Fruit fly (Drosophila melanogaster): ENCODE results near the gene Tmtc1.

The Tmtc1 gene

DNA sequence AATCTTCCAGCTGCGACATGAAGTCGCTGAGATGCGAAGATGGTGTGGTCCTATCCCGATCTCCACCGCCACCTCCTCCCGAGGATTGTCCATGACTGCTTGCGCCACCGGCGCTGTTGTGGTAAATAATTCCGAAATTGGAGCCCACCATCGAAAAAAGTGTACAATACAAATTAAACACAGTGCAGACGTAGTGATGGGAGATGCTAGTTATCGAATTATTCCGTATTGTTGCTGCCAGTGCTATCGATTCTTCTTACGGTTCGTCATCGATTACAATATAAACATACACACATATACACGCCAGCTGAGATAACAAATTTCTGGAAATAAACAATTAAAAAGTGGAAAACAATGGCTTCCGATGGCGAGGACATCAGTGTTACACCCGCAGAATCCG, 90.1 kb downstream of the Tmtc1 start, which contains the start of the genes Taf10b and Taf10:
TSS of gene Taf10b (minus strand) at position 219 of the 400 bp plus-strand sequence.
TSS of gene Taf10 (plus strand) at position 264 of the 400 bp plus-strand sequence.
- no peak for TF ChIP-seq NK7.1 (GFP tag; optimal IDR thresholded peaks at IDR 0.05)
- TF ChIP-seq al (GFP tag; IDR thresholded peaks at IDR 0.05), result no peak
- TF ChIP-seq Meics (GFP tag; optimal IDR thresholded peaks at IDR 0.05), result no peak
- TF ChIP-seq CG7786 (GFP tag; optimal IDR thresholded peaks at IDR 0.05), result no peak
- TF ChIP-seq Jarid2 (GFP tag; optimal IDR thresholded peaks at IDR 0.05), result no peak
- no peak for TF ChIP-seq btn (GFP tag; optimal IDR thresholded peaks at IDR 0.05)
- TF ChIP-seq CG1647 (GFP tag; optimal IDR thresholded peaks at IDR 0.05), result no peak
- no peak for TF ChIP-seq dm (GFP tag; optimal IDR thresholded peaks at IDR 0.05)
- peak in 1 of 2 experiments; percentile 0 for TF ChIP-seq Hr51 (GFP tag; optimal IDR thresholded peaks at IDR 0.05)
- no peak for TF ChIP-seq eve (GFP tag; optimal IDR thresholded peaks at IDR 0.05)
- TF ChIP-seq zf30C (GFP tag; optimal IDR thresholded peaks at IDR 0.05), result no peak
- no peak for TF ChIP-seq dmrt11E (tag; optimal IDR thresholded peaks at IDR 0.05)
- TF ChIP-seq ara (GFP tag; IDR thresholded peaks at IDR 0.05), result no peak
- TF ChIP-seq knrl (GFP tag; IDR thresholded peaks at IDR 0.05; ENCODE audit: partially characterized antibody), result peak; percentile 61; the same call in 2 of the 3 replicates
- no peak for TF ChIP-seq D19B (GFP tag; optimal IDR thresholded peaks at IDR 0.05)
- no peak for TF ChIP-seq CG11247 (GFP tag; IDR thresholded peaks at IDR 0.05)
- no peak for TF ChIP-seq zen (tag; optimal IDR thresholded peaks at IDR 0.05)
- no peak for TF ChIP-seq CG10274 (GFP tag; optimal IDR thresholded peaks at IDR 0.05)
- TF ChIP-seq bcd (GFP tag; optimal IDR thresholded peaks at IDR 0.05), result no peak
- no peak for TF ChIP-seq CG13775 (GFP tag; optimal IDR thresholded peaks at IDR 0.05)
- no peak for TF ChIP-seq CG14014 (GFP tag; IDR thresholded peaks at IDR 0.05)
- no peak for TF ChIP-seq CG8290 (GFP tag; optimal IDR thresholded peaks at IDR 0.05)
- TF ChIP-seq CG8290 (tag; optimal IDR thresholded peaks at IDR 0.05), result peak in 1 of 2 experiments; percentile 55
- no peak for TF ChIP-seq gcm (GFP tag; optimal IDR thresholded peaks at IDR 0.05)
- TF ChIP-seq CoRest (tag; optimal IDR thresholded peaks at IDR 0.05), result no peak
- TF ChIP-seq sd (tag; optimal IDR thresholded peaks at IDR 0.05), result peak; percentile 48
- TF ChIP-seq nerfin-2 (GFP tag; IDR thresholded peaks at IDR 0.05; ENCODE audit: partially characterized antibody), result peak; percentile 93
- TF ChIP-seq esg (GFP tag; conservative IDR thresholded peaks at IDR 0.05), result no peak
- TF ChIP-seq Lpt (GFP tag; optimal IDR thresholded peaks at IDR 0.05), result no peak
- TF ChIP-seq hb (GFP tag; IDR thresholded peaks at IDR 0.05; ENCODE audit: partially characterized antibody), result peak; percentile 79; the same call in 2 of the 3 replicates
- TF ChIP-seq Dfd (GFP tag; optimal IDR thresholded peaks at IDR 0.05), result no peak
- TF ChIP-seq abd-A (tag; optimal IDR thresholded peaks at IDR 0.05), result no peak
- peak; percentile 57 for TF ChIP-seq Fer1 (GFP tag; optimal IDR thresholded peaks at IDR 0.05)
- TF ChIP-seq dysf (GFP tag; IDR thresholded peaks at IDR 0.05), result no peak
- no peak for TF ChIP-seq Hr3 (GFP tag; optimal IDR thresholded peaks at IDR 0.05)
- TF ChIP-seq CG15479 (GFP tag; optimal IDR thresholded peaks at IDR 0.05), result no peak
- no peak for TF ChIP-seq CG8944 (GFP tag; optimal IDR thresholded peaks at IDR 0.05)
- TF ChIP-seq CG9609 (GFP tag; optimal IDR thresholded peaks at IDR 0.05), result no peak
- no peak for TF ChIP-seq ash1 (GFP tag; optimal IDR thresholded peaks at IDR 0.05)
- TF ChIP-seq HLH3B (GFP tag; IDR thresholded peaks at IDR 0.05), result 0 out of 2 replicates have a peak, but pooled peaks have one; percentile 24
- peak; percentile 79 for TF ChIP-seq tna (GFP tag; IDR thresholded peaks at IDR 0.05; ENCODE audit: partially characterized antibody)
- TF ChIP-seq Dref (GFP tag; IDR thresholded peaks at IDR 0.05), result peak; percentile 97
- no peak for TF ChIP-seq Sin3A (optimal IDR thresholded peaks at IDR 0.05)
- no peak for TF ChIP-seq CG3407 (GFP tag; optimal IDR thresholded peaks at IDR 0.05)
- no peak for TF ChIP-seq CG15011 (GFP tag; optimal IDR thresholded peaks at IDR 0.05)
- no peak for TF ChIP-seq lab (GFP tag; optimal IDR thresholded peaks at IDR 0.05)
- TF ChIP-seq CG10959 (GFP tag; IDR thresholded peaks at IDR 0.05), result no peak
- no peak for TF ChIP-seq CG6683 (GFP tag; optimal IDR thresholded peaks at IDR 0.05)
- peak; percentile 87 for TF ChIP-seq CG6791 (GFP tag; IDR thresholded peaks at IDR 0.05; ENCODE audit: partially characterized antibody)
- TF ChIP-seq oc (tag; optimal IDR thresholded peaks at IDR 0.05), result no peak
- TF ChIP-seq Atf3 (GFP tag; optimal IDR thresholded peaks at IDR 0.05), result no peak
- TF ChIP-seq CG9817 (tag; optimal IDR thresholded peaks at IDR 0.05), result no peak
